Worm (Caenorhabditis elegans) whole organism, L3 larva: ENCODE results near the gene cest-28.

Source experiments
- R02D3.7 ChIP-seq: fragments of 150-350 bp; optimal IDR thresholded peaks from 2 replicates; lab custom pipeline; 2014; ENCODE audit warnings: missing biosample characterization, missing genetic modification characterization
- elt-1 ChIP-seq: fragments of 150-350 bp; optimal IDR thresholded peaks from 2 replicates; lab custom pipeline; 2014; ENCODE audit warnings: missing biosample characterization, missing genetic modification characterization
- elt-2 ChIP-seq: sonication (generic microtip); optimal IDR thresholded peaks from 2 replicates; lab custom pipeline; 2016; ENCODE audit warnings: missing genetic modification reagents, mild to moderate bottlenecking, missing genetic modification characterization, missing compliant biosample characterization
- jun-1 ChIP-seq: fragments of 150-350 bp; optimal IDR thresholded peaks from 2 replicates; lab custom pipeline; 2014; ENCODE audit warnings: missing biosample characterization, missing genetic modification reagents, missing genetic modification characterization
- mdl-1 ChIP-seq: fragments of 150-350 bp; optimal IDR thresholded peaks from 2 replicates; lab custom pipeline; 2014; ENCODE audit warnings: missing biosample characterization, missing genetic modification characterization
- nhr-237 ChIP-seq: fragments of 150-350 bp; optimal IDR thresholded peaks from 2 replicates; lab custom pipeline; 2014; ENCODE audit warnings: missing biosample characterization, missing genetic modification characterization
- nhr-76 ChIP-seq: fragments of 150-350 bp; sonication (generic microtip); optimal IDR thresholded peaks from 5 replicates; lab custom pipeline; 2014; ENCODE audit warnings: missing biosample characterization, missing genetic modification characterization
- skn-1 ChIP-seq: fragments of 150-350 bp; optimal IDR thresholded peaks from 2 replicates; lab custom pipeline; 2014; ENCODE audit warnings: missing biosample characterization, missing genetic modification characterization
- unc-39 ChIP-seq: sonication (generic microtip); optimal IDR thresholded peaks from 4 replicates; lab custom pipeline; 2017; ENCODE audit warnings: missing biosample characterization, missing genetic modification characterization
- zag-1 ChIP-seq: fragments of 150-350 bp; optimal IDR thresholded peaks from 2 replicates; lab custom pipeline; 2014; ENCODE audit warnings: missing biosample characterization, missing genetic modification characterization

DNA sequence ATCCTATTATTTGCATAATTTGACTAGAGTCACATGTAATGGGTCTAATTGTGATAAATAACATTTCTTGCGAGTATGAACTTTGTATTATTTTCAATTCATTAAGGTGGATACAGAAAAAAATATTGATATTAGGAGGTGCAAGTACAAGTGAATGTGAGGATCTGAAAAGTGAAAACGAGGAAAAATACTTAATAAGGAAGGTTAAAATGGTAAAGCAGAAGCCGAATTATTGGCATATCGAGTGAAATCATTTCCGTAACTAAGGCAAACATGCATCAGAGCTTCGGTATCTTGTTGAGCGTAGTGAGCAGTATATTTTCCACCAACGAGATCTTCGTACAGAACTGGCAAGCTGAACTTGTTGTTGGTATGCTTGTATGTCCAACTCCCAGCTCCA lies 34.9 kb downstream of the cest-28 start:
- no peak for TF ChIP-seq nhr-76 (tag; lab: Kevin White, UChicago)
- TF ChIP-seq elt-2 (tag; lab: Kevin White, UChicago), result no peak
- TF ChIP-seq jun-1, result no peak
- no peak for TF ChIP-seq skn-1 (tag; lab: Kevin White, UChicago)
- no peak for TF ChIP-seq elt-1 (tag; lab: Kevin White, UChicago)
- no peak for TF ChIP-seq R02D3.7
- no peak for TF ChIP-seq unc-39 (tag; lab: Kevin White, UChicago)
- TF ChIP-seq mdl-1 (tag; lab: Kevin White, UChicago), result no peak
- TF ChIP-seq zag-1, result no peak
- no peak for TF ChIP-seq nhr-237 (tag; lab: Kevin White, UChicago)
